Fruit fly (Drosophila melanogaster) whole organism, embryonic: ENCODE measurements around the gene Glut4EF.

Experiments
- ATbp ChIP-seq: fragments of 200-800 bp; sonication (Bioruptor generic); optimal IDR thresholded peaks from 2 replicates; lab custom pipeline; 2017; ENCODE audit warnings: missing biosample characterization, mild to moderate bottlenecking, missing genetic modification characterization, missing genetic modification reagents
- BtbVII ChIP-seq: fragments of 200-800 bp; sonication (Bioruptor generic); optimal IDR thresholded peaks from 3 replicates; lab custom pipeline; 2017; ENCODE audit warnings: missing biosample characterization, mild to moderate bottlenecking, missing genetic modification characterization
- C15 ChIP-seq: fragments of 200-800 bp; sonication (Bioruptor generic); IDR thresholded peaks from 3 replicates; pipeline ENCODE4 v1.3.6; 2022; ENCODE audit warnings: missing biosample characterization, missing genetic modification characterization
- CG11398 ChIP-seq: fragments of 200-800 bp; sonication (Bioruptor generic); optimal IDR thresholded peaks from 2 replicates; lab custom pipeline; 2016; ENCODE audit warnings: missing biosample characterization, missing genetic modification characterization
- CG11723 ChIP-seq: fragments of 200-800 bp; sonication (Bioruptor generic); optimal IDR thresholded peaks from 2 replicates; lab custom pipeline; 2017; ENCODE audit warnings: missing biosample characterization, mild to moderate bottlenecking, missing genetic modification characterization
- CG12071 ChIP-seq: fragments of 200-800 bp; sonication (Bioruptor generic); optimal IDR thresholded peaks from 3 replicates; lab custom pipeline; 2018; ENCODE audit warnings: missing biosample characterization, mild to moderate bottlenecking, missing genetic modification characterization
- CG13775 ChIP-seq: fragments of 200-800 bp; sonication (Bioruptor generic); optimal IDR thresholded peaks from 3 replicates; lab custom pipeline; 2017; ENCODE audit warnings: missing biosample characterization, mild to moderate bottlenecking, missing genetic modification characterization
- CG17568 ChIP-seq: fragments of 200-800 bp; sonication (Bioruptor generic); optimal IDR thresholded peaks from 2 replicates; lab custom pipeline; 2018; ENCODE audit warnings: missing biosample characterization, mild to moderate bottlenecking, missing genetic modification characterization, moderate library complexity
- CG1792 ChIP-seq: fragments of 200-800 bp; sonication (Bioruptor generic); optimal IDR thresholded peaks from 2 replicates; lab custom pipeline; 2016; ENCODE audit warnings: missing biosample characterization, missing genetic modification characterization
- CG18599 ChIP-seq: fragments of 200-800 bp; sonication (Bioruptor generic); optimal IDR thresholded peaks from 3 replicates; lab custom pipeline; 2017; ENCODE audit warnings: missing biosample characterization, missing genetic modification characterization, mild to moderate bottlenecking, moderate library complexity, missing genetic modification reagents
- CG18619 ChIP-seq: fragments of 200-800 bp; sonication (Bioruptor generic); optimal IDR thresholded peaks from 3 replicates; lab custom pipeline; 2017; ENCODE audit warnings: missing biosample characterization, mild to moderate bottlenecking, missing genetic modification characterization
- CG18764 ChIP-seq: fragments of 200-800 bp; sonication (Bioruptor generic); optimal IDR thresholded peaks from 3 replicates; lab custom pipeline; 2016; ENCODE audit warnings: missing biosample characterization, missing genetic modification characterization
- CG2120 ChIP-seq: fragments of 200-800 bp; sonication (Bioruptor generic); optimal IDR thresholded peaks from 3 replicates; lab custom pipeline; 2016; ENCODE audit warnings: missing biosample characterization, missing genetic modification characterization
- CG30020 ChIP-seq: fragments of 200-800 bp; optimal IDR thresholded peaks from 2 replicates; lab custom pipeline; 2019; ENCODE audit warnings: missing biosample characterization, mild to moderate bottlenecking, missing genetic modification characterization, moderate library complexity
- CG31388 ChIP-seq: fragments of 200-800 bp; sonication (Bioruptor generic); optimal IDR thresholded peaks from 2 replicates; lab custom pipeline; 2016; ENCODE audit warnings: missing biosample characterization, missing genetic modification characterization
- CG3281 ChIP-seq: fragments of 200-800 bp; sonication (Bioruptor generic); optimal IDR thresholded peaks from 3 replicates; lab custom pipeline; 2017; ENCODE audit warnings: missing biosample characterization, mild to moderate bottlenecking, missing genetic modification characterization
- CG3847 ChIP-seq: fragments of 200-800 bp; sonication (Bioruptor generic); IDR thresholded peaks from 2 replicates; pipeline ENCODE4 v1.3.6; 2022; ENCODE audit warnings: missing biosample characterization, missing genetic modification characterization
- CG4360 ChIP-seq: fragments of 200-800 bp; sonication (Bioruptor generic); IDR thresholded peaks from 2 replicates; pipeline ENCODE4 v1.3.6; 2022; ENCODE audit warnings: missing biosample characterization, missing genetic modification characterization
- CG43689 ChIP-seq: fragments of 200-800 bp; sonication (Bioruptor generic); IDR thresholded peaks from 2 replicates; pipeline ENCODE4 v1.3.6; 2022; ENCODE audit warnings: missing biosample characterization, missing genetic modification characterization
- CG4617 ChIP-seq: fragments of 200-800 bp; sonication (Bioruptor generic); optimal IDR thresholded peaks from 3 replicates; lab custom pipeline; 2016; ENCODE audit warnings: missing biosample characterization, missing genetic modification characterization, borderline replicate concordance
- CG7372 ChIP-seq: fragments of 200-800 bp; sonication (Bioruptor generic); IDR thresholded peaks from 2 replicates; pipeline ENCODE4 v1.3.6; 2022; ENCODE audit warnings: missing biosample characterization, missing genetic modification characterization
- CG8290 ChIP-seq, 3 experiments: fragments of 200-800 bp; sonication (Bioruptor generic); optimal IDR thresholded peaks; 2 replicates each; lab custom pipeline; 2016 to 2019; ENCODE audit warnings: missing biosample characterization in 3 of 3, missing genetic modification characterization in 3 of 3, mild to moderate bottlenecking in 2 of 3, moderate library complexity in 1 of 3
- CG8359 ChIP-seq: fragments of 200-800 bp; sonication (Bioruptor generic); optimal IDR thresholded peaks from 2 replicates; lab custom pipeline; 2017; ENCODE audit warnings: missing biosample characterization, mild to moderate bottlenecking, missing genetic modification characterization, borderline replicate concordance
- CG8765 ChIP-seq: fragments of 200-800 bp; sonication (Bioruptor generic); IDR thresholded peaks from 2 replicates; pipeline ENCODE4 v1.3.6; 2022; ENCODE audit warnings: missing biosample characterization, missing genetic modification characterization
- D19A ChIP-seq: fragments of 200-800 bp; optimal IDR thresholded peaks from 3 replicates; lab custom pipeline; 2019; ENCODE audit warnings: missing biosample characterization, mild to moderate bottlenecking, missing genetic modification characterization, moderate library complexity
- HLH4C ChIP-seq: fragments of 200-800 bp; sonication (Bioruptor generic); IDR thresholded peaks from 3 replicates; pipeline ENCODE4 v1.3.6; 2022; ENCODE audit warnings: missing biosample characterization, missing genetic modification characterization; ENCODE audit not compliant: partially characterized antibody
- Hr39 ChIP-seq: fragments of >200 bp; optimal IDR thresholded peaks from 2 replicates; lab custom pipeline; 2017
- Neu2 ChIP-seq: fragments of 200-800 bp; sonication (Bioruptor generic); optimal IDR thresholded peaks from 3 replicates; lab custom pipeline; 2016; ENCODE audit warnings: missing biosample characterization, missing genetic modification characterization, borderline replicate concordance
- Nf-YB ChIP-seq: fragments of 200-800 bp; sonication (Bioruptor generic); optimal IDR thresholded peaks from 3 replicates; lab custom pipeline; 2019; ENCODE audit warnings: missing biosample characterization, mild to moderate bottlenecking, missing genetic modification characterization, moderate library complexity
- Ravus ChIP-seq: fragments of 200-800 bp; sonication (Bioruptor generic); IDR thresholded peaks from 2 replicates; pipeline ENCODE4 v1.3.6; 2022; ENCODE audit warnings: missing biosample characterization, missing genetic modification characterization
- Usf ChIP-seq: fragments of 200-800 bp; sonication (Bioruptor generic); optimal IDR thresholded peaks from 2 replicates; lab custom pipeline; 2017; ENCODE audit warnings: missing genotype, missing biosample characterization, missing genetic modification characterization
- amos ChIP-seq: fragments of 200-800 bp; sonication (Bioruptor generic); IDR thresholded peaks from 2 replicates; pipeline ENCODE4 v1.3.6; 2022; ENCODE audit warnings: missing biosample characterization, missing genetic modification characterization; ENCODE audit not compliant: partially characterized antibody
- aop ChIP-seq: fragments of 200-800 bp; sonication (Bioruptor generic); IDR thresholded peaks from 2 replicates; pipeline ENCODE4 v1.3.6; 2022; ENCODE audit warnings: missing biosample characterization, missing genetic modification characterization
- bcd ChIP-seq: fragments of 200-800 bp; sonication (Bioruptor generic); optimal IDR thresholded peaks from 2 replicates; lab custom pipeline; 2017; ENCODE audit warnings: missing biosample characterization, mild to moderate bottlenecking, missing genetic modification characterization
- chm ChIP-seq: fragments of 200-800 bp; sonication (Bioruptor generic); IDR thresholded peaks from 2 replicates; pipeline ENCODE4 v1.3.6; 2022; ENCODE audit warnings: missing biosample characterization, missing genetic modification characterization
- croc ChIP-seq: fragments of 200-800 bp; sonication (Bioruptor generic); conservative IDR thresholded peaks from 3 replicates; pipeline ENCODE4 v1.3.6; 2022; ENCODE audit warnings: missing biosample characterization, missing genetic modification characterization
- crol ChIP-seq: fragments of 200-800 bp; sonication (Bioruptor generic); IDR thresholded peaks from 2 replicates; pipeline ENCODE4 v1.3.6; 2022; ENCODE audit warnings: missing biosample characterization, missing genetic modification characterization
- dimm ChIP-seq: fragments of 200-800 bp; sonication (Bioruptor generic); IDR thresholded peaks from 2 replicates; pipeline ENCODE4 v1.3.6; 2022; ENCODE audit warnings: missing biosample characterization, missing genetic modification characterization
- gcm ChIP-seq: fragments of 200-800 bp; sonication (Bioruptor generic); optimal IDR thresholded peaks from 2 replicates; lab custom pipeline; 2019; ENCODE audit warnings: missing biosample characterization, mild to moderate bottlenecking, missing genetic modification characterization, moderate library complexity
- gsb ChIP-seq: fragments of 200-800 bp; sonication (Bioruptor generic); IDR thresholded peaks from 2 replicates; pipeline ENCODE4 v1.3.6; 2022; ENCODE audit warnings: missing biosample characterization, missing genetic modification characterization
- kay ChIP-seq: fragments of 200-800 bp; sonication (Bioruptor generic); optimal IDR thresholded peaks from 2 replicates; lab custom pipeline; 2016; ENCODE audit warnings: missing biosample characterization, missing genetic modification characterization
- lab ChIP-seq: fragments of 200-800 bp; sonication (Bioruptor generic); optimal IDR thresholded peaks from 3 replicates; lab custom pipeline; 2017; ENCODE audit warnings: missing biosample characterization, missing genetic modification characterization, mild to moderate bottlenecking, moderate library complexity, missing genetic modification reagents
- pfk ChIP-seq: fragments of 200-800 bp; sonication (Bioruptor generic); optimal IDR thresholded peaks from 2 replicates; lab custom pipeline; 2018; ENCODE audit warnings: missing biosample characterization, mild to moderate bottlenecking, missing genetic modification characterization, moderate library complexity
- prd ChIP-seq, 3 experiments: fragments of >200 bp in 2 of 3; fragments of 200-800 bp in 1 of 3; sonication (Bioruptor generic) in 1 of 3; optimal IDR thresholded peaks in 2 of 3; IDR thresholded peaks in 1 of 3; 2 replicates in 2 of 3; 3 replicates in 1 of 3; pipeline versions ENCODE4 v1.3.6 to Lab custom; 2017 to 2022; ENCODE audit warnings: missing biosample characterization in 1 of 3, missing genetic modification characterization in 1 of 3
- ranshi ChIP-seq: fragments of 200-800 bp; sonication (Bioruptor generic); IDR thresholded peaks from 2 replicates; pipeline ENCODE4 v1.3.6; 2022; ENCODE audit warnings: missing biosample characterization, missing genetic modification characterization
- run ChIP-seq: fragments of 200-800 bp; sonication (Bioruptor generic); optimal IDR thresholded peaks from 3 replicates; lab custom pipeline; 2018; ENCODE audit warnings: missing biosample characterization, mild to moderate bottlenecking, missing genetic modification characterization
- slou ChIP-seq: fragments of 200-800 bp; sonication (Bioruptor generic); optimal IDR thresholded peaks from 3 replicates; lab custom pipeline; 2016; ENCODE audit warnings: missing biosample characterization, missing genetic modification characterization
- slp2 ChIP-seq: fragments of 200-800 bp; sonication (Bioruptor generic); optimal IDR thresholded peaks from 2 replicates; lab custom pipeline; 2016; ENCODE audit warnings: missing biosample characterization, missing genetic modification characterization
- so ChIP-seq: fragments of 200-800 bp; sonication (Bioruptor generic); IDR thresholded peaks from 3 replicates; pipeline ENCODE4 v1.3.6; 2022; ENCODE audit warnings: missing biosample characterization, missing genetic modification characterization
- wdn ChIP-seq: fragments of 200-800 bp; sonication (Bioruptor generic); IDR thresholded peaks from 2 replicates; pipeline ENCODE4 v1.3.6; 2022; ENCODE audit warnings: missing biosample characterization, missing genetic modification characterization
- z ChIP-seq: fragments of 200-800 bp; sonication (Bioruptor generic); IDR thresholded peaks from 3 replicates; pipeline ENCODE4 v1.3.6; 2022; ENCODE audit warnings: missing biosample characterization, missing genetic modification characterization

Gene Glut4EF

DNA sequence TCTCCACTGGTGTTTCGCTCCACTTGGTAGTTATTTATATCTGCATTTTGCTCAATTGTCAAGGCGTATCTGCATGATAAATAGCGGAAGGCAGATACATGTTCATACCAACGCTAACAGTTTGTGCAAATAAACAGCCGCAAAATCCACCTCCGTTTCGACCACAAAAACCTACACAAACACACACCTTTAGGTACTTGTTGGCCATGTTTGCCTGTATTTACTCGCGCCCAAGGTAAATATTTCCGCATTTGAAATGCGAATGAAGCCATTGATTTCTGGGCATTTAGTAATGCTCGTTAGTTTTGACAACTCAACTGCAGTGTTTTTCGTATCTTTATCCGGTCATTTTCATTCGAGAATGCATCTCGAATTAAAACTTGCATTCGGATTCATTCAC is 44.3 kb downstream of the Glut4EF start (continued):
- no peak for TF ChIP-seq croc (GFP tag; lab: Robert Waterston, UW)
- TF ChIP-seq wdn, result no peak
- no peak for TF ChIP-seq CG11723 (GFP tag; lab: Kevin White, UChicago)
- TF ChIP-seq bcd (GFP tag; lab: Kevin White, UChicago), result no peak
- TF ChIP-seq CG2120, result no peak
- no peak for TF ChIP-seq run (tag; lab: Kevin White, UChicago)
- no peak for TF ChIP-seq CG30020 (tag; lab: Kevin White, UChicago)
- no peak for TF ChIP-seq CG3281 (GFP tag; lab: Kevin White, UChicago)
- TF ChIP-seq Hr39 (lab: Kevin White, UChicago), result no peak
- no peak for TF ChIP-seq CG18764 (GFP tag; lab: Kevin White, UChicago)
- TF ChIP-seq CG43689, result no peak
- peak; percentile 38 for TF ChIP-seq CG12071 (GFP tag; lab: Kevin White, UChicago)
- no peak for TF ChIP-seq CG18599 (GFP tag; lab: Kevin White, UChicago)
- TF ChIP-seq Usf (GFP tag; lab: Kevin White, UChicago), result no peak
- no peak for TF ChIP-seq D19A (tag; lab: Kevin White, UChicago)
- no peak for TF ChIP-seq kay (GFP tag; lab: Kevin White, UChicago)
- 0 out of 3 replicates have a peak, but pooled peaks have one; percentile 36 for TF ChIP-seq so (GFP tag; lab: Robert Waterston, UW)
- TF ChIP-seq gsb, result no peak
- no peak for TF ChIP-seq CG4360 (GFP tag; lab: Robert Waterston, UW)
- TF ChIP-seq lab (GFP tag; lab: Kevin White, UChicago), result peak; percentile 37
- no peak for TF ChIP-seq CG18619
- TF ChIP-seq CG8290 (GFP tag; optimal IDR thresholded peaks at IDR 0.05; lab: Kevin White, UChicago), result no peak
- TF ChIP-seq CG8290 (tag; optimal IDR thresholded peaks at IDR 0.05; lab: Kevin White, UChicago), result peak in 1 of 2 experiments; percentile 59
- TF ChIP-seq CG7372 (GFP tag; lab: Robert Waterston, UW), result no peak
- TF ChIP-seq CG4617, result no peak
- TF ChIP-seq CG13775 (GFP tag; lab: Kevin White, UChicago), result no peak
- no peak for TF ChIP-seq CG11398 (GFP tag; lab: Kevin White, UChicago)
- TF ChIP-seq ATbp (GFP tag; lab: Kevin White, UChicago), result peak; percentile 21
- TF ChIP-seq Nf-YB (GFP tag; lab: Kevin White, UChicago), result no peak
- TF ChIP-seq CG31388 (GFP tag; lab: Kevin White, UChicago), result no peak
- TF ChIP-seq aop (GFP tag; lab: Robert Waterston, UW), result no peak
- no peak for TF ChIP-seq HLH4C
- TF ChIP-seq CG17568 (GFP tag; lab: Kevin White, UChicago), result peak; percentile 34
- no peak for TF ChIP-seq pfk (GFP tag; lab: Kevin White, UChicago)
- no peak for TF ChIP-seq Neu2
- TF ChIP-seq CG8359, result no peak
- TF ChIP-seq prd (optimal IDR thresholded peaks at IDR 0.05; lab: Kevin White, UChicago), result no peak
- TF ChIP-seq prd (GFP tag; IDR thresholded peaks at IDR 0.05; lab: Robert Waterston, UW), result no peak
- no peak for TF ChIP-seq chm (GFP tag; lab: Robert Waterston, UW)
- no peak for TF ChIP-seq C15 (GFP tag; lab: Robert Waterston, UW)
- no peak for TF ChIP-seq gcm (GFP tag; lab: Kevin White, UChicago)
- TF ChIP-seq ranshi (GFP tag; lab: Robert Waterston, UW), result no peak
- TF ChIP-seq CG3847 (GFP tag; lab: Robert Waterston, UW), result no peak
- TF ChIP-seq slp2, result no peak
- no peak for TF ChIP-seq amos
- no peak for TF ChIP-seq BtbVII (GFP tag; lab: Kevin White, UChicago)
- TF ChIP-seq Ravus (GFP tag; lab: Robert Waterston, UW), result no peak
- TF ChIP-seq slou (GFP tag; lab: Kevin White, UChicago), result no peak
- TF ChIP-seq dimm, result no peak
- TF ChIP-seq crol (GFP tag; lab: Robert Waterston, UW), result no peak
- TF ChIP-seq CG1792 (GFP tag; lab: Kevin White, UChicago), result no peak
- TF ChIP-seq z (GFP tag; lab: Robert Waterston, UW), result no peak
- no peak for TF ChIP-seq CG8765 (GFP tag; lab: Robert Waterston, UW)
